Worm (Caenorhabditis elegans) whole organism, L1 larva: ENCODE data around the gene ncx-1.

Experiments used
- C04F5.9 ChIP-seq: sonication (generic microtip); optimal IDR thresholded peaks from 2 replicates; lab custom pipeline; 2016; ENCODE audit warnings: missing genetic modification characterization, missing compliant biosample characterization
- C16A3.4 ChIP-seq: fragments of 150-350 bp; optimal IDR thresholded peaks from 2 replicates; lab custom pipeline; 2014; ENCODE audit warnings: missing biosample characterization, missing genetic modification characterization
- C34B4.2 ChIP-seq: sonication (generic microtip); optimal IDR thresholded peaks from 2 replicates; lab custom pipeline; 2017; ENCODE audit warnings: mild to moderate bottlenecking, missing genetic modification characterization, missing compliant biosample characterization
- F16B12.6 ChIP-seq: fragments of 150-350 bp; optimal IDR thresholded peaks from 2 replicates; lab custom pipeline; 2014; ENCODE audit warnings: missing biosample characterization, missing genetic modification characterization
- Y116A8C.19 ChIP-seq: sonication (generic microtip); optimal IDR thresholded peaks from 2 replicates; lab custom pipeline; 2016; ENCODE audit warnings: missing compliant biosample characterization, missing genetic modification characterization, borderline replicate concordance
- alr-1 ChIP-seq: fragments of 200-800 bp; sonication (Bioruptor generic); optimal IDR thresholded peaks from 2 replicates; lab custom pipeline; 2018; ENCODE audit warnings: borderline replicate concordance, mild to moderate bottlenecking, missing genetic modification characterization, missing compliant biosample characterization
- ceh-82 ChIP-seq, 3 experiments: fragments of 150-350 bp in 1 of 3; sonication (generic microtip) in 2 of 3; optimal IDR thresholded peaks; 2 replicates each; lab custom pipeline; 2014 to 2017; ENCODE audit warnings: missing biosample characterization in 3 of 3, missing genetic modification characterization in 3 of 3
- ces-1 ChIP-seq: fragments of 150-350 bp; optimal IDR thresholded peaks from 2 replicates; lab custom pipeline; 2014; ENCODE audit warnings: missing biosample characterization, missing genetic modification reagents, missing genetic modification characterization
- fkh-10 ChIP-seq: sonication (generic microtip); optimal IDR thresholded peaks from 2 replicates; lab custom pipeline; 2017; ENCODE audit warnings: missing biosample characterization, missing genetic modification reagents, missing genetic modification characterization
- fkh-4 ChIP-seq: sonication (generic microtip); optimal IDR thresholded peaks from 2 replicates; lab custom pipeline; 2016; ENCODE audit warnings: missing compliant biosample characterization, missing genetic modification characterization, borderline replicate concordance
- fkh-8 ChIP-seq: sonication (generic microtip); optimal IDR thresholded peaks from 2 replicates; lab custom pipeline; 2016; ENCODE audit warnings: mild to moderate bottlenecking, missing genetic modification characterization, missing compliant biosample characterization
- fos-1 ChIP-seq: fragments of 150-350 bp; optimal IDR thresholded peaks from 2 replicates; lab custom pipeline; 2014; ENCODE audit warnings: missing biosample characterization, missing genetic modification characterization
- hlh-4 ChIP-seq: sonication (generic microtip); optimal IDR thresholded peaks from 2 replicates; lab custom pipeline; 2016; ENCODE audit warnings: mild to moderate bottlenecking, missing genetic modification characterization, missing compliant biosample characterization
- irx-1 ChIP-seq: sonication (generic microtip); optimal IDR thresholded peaks from 2 replicates; lab custom pipeline; 2016; ENCODE audit warnings: missing genetic modification characterization, missing compliant biosample characterization
- jun-1 ChIP-seq: fragments of 150-350 bp; optimal IDR thresholded peaks from 2 replicates; lab custom pipeline; 2014; ENCODE audit warnings: missing biosample characterization, missing genetic modification reagents, missing genetic modification characterization
- lin-13 ChIP-seq: fragments of 150-350 bp; optimal IDR thresholded peaks from 2 replicates; lab custom pipeline; 2014; ENCODE audit warnings: missing biosample characterization, missing genetic modification reagents, missing genetic modification characterization
- lin-14 ChIP-seq: fragments of 200-800 bp; sonication (Bioruptor generic); optimal IDR thresholded peaks from 2 replicates; lab custom pipeline; 2018; ENCODE audit warnings: mild to moderate bottlenecking, missing genetic modification characterization, moderate library complexity, missing compliant biosample characterization
- lin-39 ChIP-seq: fragments of 150-350 bp; optimal IDR thresholded peaks from 2 replicates; lab custom pipeline; 2014; ENCODE audit warnings: missing biosample characterization, missing genetic modification reagents, missing genetic modification characterization
- lsy-2 ChIP-seq, 2 experiments: fragments of 150-350 bp; optimal IDR thresholded peaks; 2 replicates each; lab custom pipeline; 2014; ENCODE audit warnings: missing biosample characterization in 2 of 2, missing genetic modification characterization in 2 of 2
- mab-9 ChIP-seq: fragments of 200-800 bp; sonication (Bioruptor generic); IDR thresholded peaks from 2 replicates; pipeline ENCODE4 v1.3.6; 2022; ENCODE audit warnings: missing genetic modification reagents, missing genetic modification characterization, missing compliant biosample characterization
- mdl-1 ChIP-seq, 2 experiments: fragments of 150-350 bp; optimal IDR thresholded peaks; 2 replicates each; lab custom pipeline; 2014 to 2017; ENCODE audit warnings: missing biosample characterization in 2 of 2, missing genetic modification characterization in 2 of 2, inconsistent platforms in 1 of 2
- nhr-19 ChIP-seq: fragments of 200-800 bp; sonication (Bioruptor generic); conservative IDR thresholded peaks from 2 replicates; pipeline ENCODE4 v1.3.6; 2022; ENCODE audit warnings: missing genetic modification characterization, missing compliant biosample characterization
- nhr-20 ChIP-seq: sonication (generic microtip); optimal IDR thresholded peaks from 2 replicates; lab custom pipeline; 2016; ENCODE audit warnings: mild to moderate bottlenecking, missing genetic modification characterization, missing compliant biosample characterization
- nhr-28 ChIP-seq: fragments of 150-350 bp; optimal IDR thresholded peaks from 2 replicates; lab custom pipeline; 2014; ENCODE audit warnings: missing biosample characterization, missing genetic modification characterization
- nhr-47 ChIP-seq: sonication (generic microtip); optimal IDR thresholded peaks from 2 replicates; lab custom pipeline; 2016; ENCODE audit warnings: mild to moderate bottlenecking, missing genetic modification characterization, moderate library complexity, missing compliant biosample characterization
- pag-3 ChIP-seq: sonication (generic microtip); optimal IDR thresholded peaks from 2 replicates; lab custom pipeline; 2017; ENCODE audit warnings: missing genetic modification characterization, mild to moderate bottlenecking, missing compliant biosample characterization, antibody characterized with exemption, borderline replicate concordance; ENCODE audit not compliant: insufficient read depth
- pqm-1 ChIP-seq: sonication (generic microtip); optimal IDR thresholded peaks from 3 replicates; lab custom pipeline; 2017; ENCODE audit warnings: missing biosample characterization, missing genetic modification characterization
- rnt-1 ChIP-seq: sonication (generic microtip); optimal IDR thresholded peaks from 2 replicates; lab custom pipeline; 2016; ENCODE audit warnings: mild to moderate bottlenecking, missing genetic modification characterization, moderate library complexity, missing compliant biosample characterization
- skn-1 ChIP-seq: fragments of 150-350 bp; optimal IDR thresholded peaks from 2 replicates; lab custom pipeline; 2014; ENCODE audit warnings: missing biosample characterization, missing genetic modification characterization
- snpc-4 ChIP-seq: fragments of 150-350 bp; optimal IDR thresholded peaks from 2 replicates; lab custom pipeline; 2014; ENCODE audit warnings: missing biosample characterization, missing genetic modification characterization
- snu-23 ChIP-seq: sonication (generic microtip); optimal IDR thresholded peaks from 2 replicates; lab custom pipeline; 2016; ENCODE audit warnings: missing genetic modification characterization, missing compliant biosample characterization
- sox-4 ChIP-seq: sonication (generic microtip); optimal IDR thresholded peaks from 2 replicates; lab custom pipeline; 2016; ENCODE audit warnings: missing genetic modification characterization, missing compliant biosample characterization
- sup-37 ChIP-seq: fragments of 200-800 bp; sonication (Bioruptor generic); optimal IDR thresholded peaks from 2 replicates; lab custom pipeline; 2018; ENCODE audit warnings: mild to moderate bottlenecking, missing genetic modification characterization, missing compliant biosample characterization
- tbx-2 ChIP-seq: sonication (generic microtip); optimal IDR thresholded peaks from 2 replicates; lab custom pipeline; 2016; ENCODE audit warnings: missing genetic modification characterization, missing compliant biosample characterization
- unc-30 ChIP-seq: sonication (generic microtip); optimal IDR thresholded peaks from 2 replicates; lab custom pipeline; 2017; ENCODE audit warnings: missing biosample characterization, missing genetic modification characterization
- vab-15 ChIP-seq: sonication (generic microtip); optimal IDR thresholded peaks from 2 replicates; lab custom pipeline; 2017; ENCODE audit warnings: missing genotype, mild to moderate bottlenecking, missing genetic modification characterization, missing compliant biosample characterization
- xbp-1 ChIP-seq: sonication (generic microtip); optimal IDR thresholded peaks from 2 replicates; lab custom pipeline; 2016; ENCODE audit warnings: missing genetic modification characterization, missing compliant biosample characterization
- zag-1 ChIP-seq: fragments of 150-350 bp; optimal IDR thresholded peaks from 2 replicates; lab custom pipeline; 2014; ENCODE audit warnings: missing biosample characterization, missing genetic modification characterization
- ztf-4 ChIP-seq: fragments of 150-350 bp; optimal IDR thresholded peaks from 2 replicates; lab custom pipeline; 2014; ENCODE audit warnings: missing biosample characterization, missing genetic modification characterization

ncx-1 gene

DNA sequence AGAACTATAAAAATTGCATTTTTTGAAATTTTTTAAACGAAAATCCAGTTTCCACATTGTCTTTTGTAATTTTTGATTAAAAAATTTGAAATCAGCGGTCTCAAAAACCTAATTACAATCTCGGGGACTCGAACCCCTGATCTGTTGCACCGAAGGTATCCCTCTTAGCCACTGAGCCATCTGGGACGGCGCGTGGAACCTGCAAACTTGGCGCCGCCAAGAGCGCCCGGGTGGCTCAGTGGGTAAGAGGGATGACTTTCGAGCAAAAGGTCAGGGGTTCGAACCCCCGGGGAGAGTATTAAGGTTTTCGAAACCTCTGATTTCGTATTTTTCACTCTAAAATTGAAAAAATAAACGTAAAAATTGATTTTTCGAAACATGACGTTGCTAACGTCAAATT is 2.5 kb upstream of the ncx-1 start:
- no peak for TF ChIP-seq fkh-8 (tag; lab: Kevin White, UChicago)

ce11 chrV:20119770-20120169 is 703 bp downstream of the ncx-1 start:
- TF ChIP-seq C04F5.9 (tag; lab: Kevin White, UChicago) (no peak), ztf-4 (tag; lab: Kevin White, UChicago) (no peak), mdl-1 (tag; optimal IDR thresholded peaks at IDR 0.05; lab: Kevin White, UChicago) (no peak), snpc-4 (tag; lab: Kevin White, UChicago) (no peak), mab-9 (GFP tag; lab: Robert Waterston, UW) (no peak), alr-1 (tag; lab: Kevin White, UChicago) (no peak), sup-37 (no peak), ces-1 (GFP tag; lab: Kevin White, UChicago) (no peak), snu-23 (no peak), rnt-1 (tag; lab: Kevin White, UChicago) (no peak), pag-3 (tag; lab: Kevin White, UChicago) (no peak)

- TF ChIP-seq sup-37 (no peak), snpc-4 (tag; lab: Kevin White, UChicago) (no peak)
- TF ChIP-seq, all 84 proteins: peak for 0
Measured at ce11 chrV:20105210-20105793, 15.2 kb downstream of the ncx-1 start.

DNA sequence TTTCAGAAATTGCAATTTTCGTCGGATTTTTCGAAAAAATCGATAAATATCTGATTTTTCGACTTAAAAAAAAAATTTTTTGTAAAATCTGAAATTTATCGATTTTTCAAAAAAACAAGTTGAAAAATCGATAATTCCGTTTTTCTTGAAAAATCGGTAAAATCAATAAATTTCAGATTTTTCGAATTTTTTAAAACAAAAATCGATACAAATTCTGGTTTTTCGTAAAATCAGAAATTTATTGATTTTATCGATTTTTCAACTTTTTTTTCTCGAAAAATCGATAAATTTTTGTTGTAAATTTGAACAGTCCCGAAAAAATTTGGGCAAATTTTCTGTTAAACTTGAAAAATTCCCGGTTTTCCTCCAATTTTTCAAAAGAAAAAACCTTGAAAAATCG is 16.1 kb downstream of the ncx-1 start:
- TF ChIP-seq jun-1 (no peak), C16A3.4 (tag; lab: Kevin White, UChicago) (no peak), ceh-82 (tag; optimal IDR thresholded peaks at IDR 0.05; lab: Kevin White, UChicago) (no peak), vab-15 (no peak), unc-30 (no peak)

DNA sequence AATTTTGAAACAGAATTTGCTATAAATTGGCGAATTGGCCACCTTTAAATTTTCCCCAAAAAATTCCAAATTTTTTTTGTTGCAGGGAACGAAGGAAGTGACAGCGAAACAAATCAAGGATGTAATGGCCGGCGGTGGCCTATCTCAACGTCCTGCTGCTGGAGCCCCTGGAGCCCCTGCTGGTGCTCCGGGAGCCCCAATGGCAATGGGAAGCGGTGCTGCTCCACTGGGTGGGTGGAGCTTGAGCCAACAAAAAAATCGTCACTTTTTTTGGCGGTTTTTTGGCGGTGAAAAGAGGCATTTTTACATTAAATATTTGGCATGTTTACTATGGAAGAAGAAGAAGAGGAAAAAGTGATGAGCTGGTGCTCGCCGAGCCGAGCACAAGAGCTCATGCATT is 23.3 kb downstream of the ncx-1 start:
- no peak for TF ChIP-seq nhr-19 (GFP tag; lab: Robert Waterston, UW)
- no peak for TF ChIP-seq Y116A8C.19 (tag; lab: Kevin White, UChicago)
- no peak for TF ChIP-seq lin-13
- no peak for TF ChIP-seq irx-1 (tag; lab: Kevin White, UChicago)
- no peak for TF ChIP-seq jun-1
- TF ChIP-seq mab-9 (GFP tag; lab: Robert Waterston, UW) = no peak
- no peak for TF ChIP-seq lsy-2 (tag; optimal IDR thresholded peaks at IDR 0.05; lab: Kevin White, UChicago)
- TF ChIP-seq sox-4 (tag; lab: Kevin White, UChicago) = no peak
- no peak for TF ChIP-seq xbp-1 (tag; lab: Kevin White, UChicago)
- no peak for TF ChIP-seq ceh-82 (tag; optimal IDR thresholded peaks at IDR 0.05; lab: Kevin White, UChicago)
- TF ChIP-seq fkh-10 = no peak

ce11 chrV:20094908-20095307 is 25.6 kb downstream of the ncx-1 start, which contains the start of gene nlp-69:
Gene nlp-69, minus strand, starts transcription at chrV:20095008.
- no peak for TF ChIP-seq fkh-4 (tag; lab: Kevin White, UChicago)
- TF ChIP-seq lin-39 (tag; lab: Kevin White, UChicago) = no peak
- TF ChIP-seq mdl-1 (tag; optimal IDR thresholded peaks at IDR 0.05; lab: Kevin White, UChicago) = no peak
- TF ChIP-seq C34B4.2 = no peak
- no peak for TF ChIP-seq Y116A8C.19 (tag; lab: Kevin White, UChicago)
- no peak for TF ChIP-seq tbx-2
- TF ChIP-seq nhr-20 (tag; lab: Kevin White, UChicago) = no peak
- no peak for TF ChIP-seq mab-9 (GFP tag; lab: Robert Waterston, UW)
- no peak for TF ChIP-seq skn-1
- TF ChIP-seq fos-1 = no peak
- TF ChIP-seq F16B12.6 (tag; lab: Kevin White, UChicago) = no peak
- no peak for TF ChIP-seq nhr-47 (tag; lab: Kevin White, UChicago)
- no peak for TF ChIP-seq pqm-1 (tag; lab: Kevin White, UChicago)
- TF ChIP-seq hlh-4 (tag; lab: Kevin White, UChicago) = no peak
- no peak for TF ChIP-seq nhr-28
- no peak for TF ChIP-seq lin-14 (GFP tag; lab: Kevin White, UChicago)
- no peak for TF ChIP-seq pag-3 (tag; lab: Kevin White, UChicago)
- no peak for TF ChIP-seq zag-1
- no peak for TF ChIP-seq sox-4 (tag; lab: Kevin White, UChicago)
